Worm (Caenorhabditis elegans) whole organism, L4 larva: ENCODE data around the gene lury-1.

ENCODE experiments used
- D1046.2 ChIP-seq: fragments of 200-800 bp; sonication (Bioruptor generic); IDR thresholded peaks from 2 replicates; pipeline ENCODE4 v1.3.6; 2022; ENCODE audit warnings: missing genetic modification characterization, missing compliant biosample characterization
- F37D6.2 ChIP-seq: sonication (generic microtip); optimal IDR thresholded peaks from 2 replicates; lab custom pipeline; 2016; ENCODE audit warnings: mild to moderate bottlenecking, missing genetic modification characterization, missing compliant biosample characterization
- T20F7.1 ChIP-seq: fragments of 200-800 bp; sonication (Bioruptor generic); optimal IDR thresholded peaks from 2 replicates; lab custom pipeline; 2018; ENCODE audit warnings: mild to moderate bottlenecking, missing genetic modification characterization, missing compliant biosample characterization
- Y48G9A.11 ChIP-seq: fragments of 200-800 bp; sonication (Bioruptor generic); IDR thresholded peaks from 2 replicates; pipeline ENCODE4 v1.3.6; 2022; ENCODE audit warnings: missing genetic modification reagents, missing genetic modification characterization, missing compliant biosample characterization
- Y5F2A.4 ChIP-seq: fragments of 200-800 bp; sonication (Bioruptor generic); optimal IDR thresholded peaks from 2 replicates; lab custom pipeline; 2018; ENCODE audit warnings: mild to moderate bottlenecking, missing genetic modification characterization, missing compliant biosample characterization
- Y75B8A.6 ChIP-seq: fragments of 200-800 bp; sonication (Bioruptor generic); IDR thresholded peaks from 2 replicates; pipeline ENCODE4 v1.3.6; 2022; ENCODE audit warnings: missing genetic modification reagents, missing genetic modification characterization, missing compliant biosample characterization
- ZK337.2 ChIP-seq: fragments of 200-800 bp; sonication (Bioruptor generic); IDR thresholded peaks from 2 replicates; pipeline ENCODE4 v1.3.6; 2022; ENCODE audit warnings: missing genetic modification reagents, missing genetic modification characterization, missing compliant biosample characterization
- ZK546.5 ChIP-seq, 2 experiments: sonication (generic microtip); optimal IDR thresholded peaks; 2 replicates each; lab custom pipeline; 2017; ENCODE audit warnings: missing biosample characterization in 2 of 2, missing genetic modification characterization in 2 of 2
- aha-1 ChIP-seq: fragments of 150-350 bp; peaks from one replicate; lab custom pipeline; 2014; ENCODE audit warnings: missing biosample characterization, missing genetic modification characterization
- attf-4 ChIP-seq: sonication (generic microtip); optimal IDR thresholded peaks from 3 replicates; lab custom pipeline; 2017; ENCODE audit warnings: missing biosample characterization, missing genetic modification characterization
- ceh-44 ChIP-seq: fragments of 200-800 bp; sonication (Bioruptor generic); IDR thresholded peaks from 2 replicates; pipeline ENCODE4 v1.3.6; 2022; ENCODE audit warnings: missing genetic modification reagents, missing genetic modification characterization, missing compliant biosample characterization
- ceh-62 ChIP-seq: sonication (generic microtip); optimal IDR thresholded peaks from 2 replicates; lab custom pipeline; 2017; ENCODE audit warnings: missing biosample characterization, missing genetic modification characterization
- egl-27 ChIP-seq: sonication (generic microtip); optimal IDR thresholded peaks from 3 replicates; lab custom pipeline; 2017; ENCODE audit warnings: missing biosample characterization, missing genetic modification reagents, missing genetic modification characterization
- fos-1 ChIP-seq: fragments of 150-350 bp; optimal IDR thresholded peaks from 2 replicates; lab custom pipeline; 2014; ENCODE audit warnings: missing biosample characterization, missing genetic modification characterization
- hif-1 ChIP-seq, 2 experiments: sonication (generic microtip); optimal IDR thresholded peaks; 2 replicates each; lab custom pipeline; 2016 to 2017; ENCODE audit warnings: missing compliant biosample characterization in 2 of 2, missing genetic modification characterization in 2 of 2, missing genetic modification reagents in 2 of 2, missing genotype in 2 of 2, mild to moderate bottlenecking in 1 of 2
- lin-1 ChIP-seq: fragments of 200-800 bp; sonication (Bioruptor generic); IDR thresholded peaks from 2 replicates; pipeline ENCODE4 v1.3.6; 2022; ENCODE audit warnings: missing genetic modification reagents, missing genetic modification characterization, missing compliant biosample characterization
- madf-5 ChIP-seq, 2 experiments: fragments of 200-800 bp; sonication (Bioruptor generic); IDR thresholded peaks; 2 replicates each; pipeline ENCODE4 v1.3.6; 2022; ENCODE audit warnings: missing compliant biosample characterization in 2 of 2, missing genetic modification characterization in 2 of 2
- mdt-29 ChIP-seq: fragments of 200-800 bp; sonication (Bioruptor generic); IDR thresholded peaks from 2 replicates; pipeline ENCODE4 v1.3.6; 2022; ENCODE audit warnings: missing genetic modification reagents, missing genetic modification characterization, missing compliant biosample characterization
- mxl-3 ChIP-seq: fragments of 200-800 bp; sonication (Bioruptor generic); optimal IDR thresholded peaks from 2 replicates; lab custom pipeline; 2018; ENCODE audit warnings: mild to moderate bottlenecking, missing genetic modification characterization, missing compliant biosample characterization
- nhr-25 ChIP-seq: sonication (generic microtip); optimal IDR thresholded peaks from 2 replicates; lab custom pipeline; 2017; ENCODE audit warnings: missing genetic modification characterization, mild to moderate bottlenecking, missing compliant biosample characterization, antibody characterized with exemption, moderate library complexity, borderline replicate concordance; ENCODE audit not compliant: insufficient read depth
- nhr-28 ChIP-seq: fragments of 150-350 bp; optimal IDR thresholded peaks from 2 replicates; lab custom pipeline; 2014; ENCODE audit warnings: missing biosample characterization, missing genetic modification characterization
- nhr-76 ChIP-seq: fragments of 150-350 bp; optimal IDR thresholded peaks from 2 replicates; lab custom pipeline; 2014; ENCODE audit warnings: missing biosample characterization, missing genetic modification characterization
- pha-4 ChIP-seq, 2 experiments: fragments of 150-350 bp in 1 of 2; fragments of 200-800 bp in 1 of 2; sonication (Bioruptor generic) in 1 of 2; IDR thresholded peaks in 1 of 2; optimal IDR thresholded peaks in 1 of 2; 2 replicates each; pipeline versions ENCODE4 v1.3.6 to Lab custom; 2014 to 2022; ENCODE audit warnings: missing genetic modification characterization in 2 of 2, missing genetic modification reagents in 2 of 2, missing biosample characterization in 1 of 2, missing compliant biosample characterization in 1 of 2
- pqm-1 ChIP-seq: sonication (generic microtip); optimal IDR thresholded peaks from 2 replicates; lab custom pipeline; 2017; ENCODE audit warnings: missing biosample characterization, missing genetic modification characterization
- sdz-12 ChIP-seq: fragments of 200-800 bp; sonication (Bioruptor generic); optimal IDR thresholded peaks from 2 replicates; lab custom pipeline; 2018; ENCODE audit warnings: mild to moderate bottlenecking, missing genetic modification characterization, missing compliant biosample characterization
- set-16 ChIP-seq: fragments of 200-800 bp; sonication (Bioruptor generic); IDR thresholded peaks from 2 replicates; pipeline ENCODE4 v1.3.6; 2022; ENCODE audit warnings: missing genetic modification reagents, missing genetic modification characterization, missing compliant biosample characterization
- snpc-1.2 ChIP-seq: fragments of 200-800 bp; sonication (Bioruptor generic); IDR thresholded peaks from 2 replicates; pipeline ENCODE4 v1.3.6; 2022; ENCODE audit warnings: missing genetic modification reagents, missing genetic modification characterization, missing compliant biosample characterization
- snpc-4 ChIP-seq: fragments of 150-350 bp; optimal IDR thresholded peaks from 2 replicates; lab custom pipeline; 2014; ENCODE audit warnings: missing biosample characterization, missing genetic modification characterization
- unc-39 ChIP-seq: sonication (generic microtip); optimal IDR thresholded peaks from 2 replicates; lab custom pipeline; 2017; ENCODE audit warnings: missing biosample characterization, missing genetic modification characterization
- vab-7 ChIP-seq: fragments of 200-800 bp; sonication (Bioruptor generic); IDR thresholded peaks from 2 replicates; pipeline ENCODE4 v1.3.6; 2022; ENCODE audit warnings: missing genetic modification reagents, missing genetic modification characterization, missing compliant biosample characterization
- zag-1 ChIP-seq: fragments of 150-350 bp; optimal IDR thresholded peaks from 2 replicates; lab custom pipeline; 2014; ENCODE audit warnings: missing biosample characterization, missing genetic modification characterization
- zip-11 ChIP-seq: fragments of 200-800 bp; sonication (Bioruptor generic); IDR thresholded peaks from 2 replicates; pipeline ENCODE4 v1.3.6; 2022; ENCODE audit warnings: missing genetic modification characterization, missing compliant biosample characterization
- zip-2 ChIP-seq: fragments of 150-350 bp; optimal IDR thresholded peaks from 2 replicates; lab custom pipeline; 2014; ENCODE audit warnings: missing biosample characterization, missing genetic modification characterization
- ztf-11 ChIP-seq: fragments of 150-350 bp; optimal IDR thresholded peaks from 2 replicates; lab custom pipeline; 2014; ENCODE audit warnings: missing biosample characterization, missing genetic modification characterization

Gene lury-1

DNA sequence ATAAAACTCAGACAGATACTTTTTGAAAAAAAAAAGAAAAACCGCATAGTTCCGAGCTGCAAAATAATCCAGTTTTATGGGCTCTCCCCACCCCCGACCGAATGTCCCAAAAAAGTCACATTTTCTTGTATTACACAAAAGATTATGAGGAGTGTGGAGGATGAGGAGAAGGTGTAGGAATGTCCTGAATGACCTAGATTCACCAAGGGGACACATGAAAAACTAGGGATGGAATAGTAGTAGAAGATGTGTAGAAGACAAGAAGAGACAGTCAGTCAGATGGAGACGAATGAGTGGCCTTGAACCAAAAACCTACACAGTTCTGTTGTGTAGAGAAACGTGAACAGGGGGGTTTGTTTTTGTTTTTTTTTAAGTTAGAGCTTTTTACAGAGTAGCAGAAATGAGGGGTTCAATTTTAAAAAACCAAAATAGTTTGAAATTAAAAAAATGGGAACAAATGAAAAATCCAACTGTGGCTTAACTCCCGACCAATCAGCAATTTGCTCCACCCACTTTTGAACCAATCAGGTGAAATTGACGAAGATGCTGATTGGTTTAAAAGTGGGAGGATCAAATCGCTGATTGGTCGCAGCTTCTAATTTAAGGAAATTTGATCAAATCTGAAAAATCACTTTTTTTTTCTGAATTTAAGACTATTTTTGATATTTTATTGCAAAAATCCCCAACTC is 43.6 kb upstream of the lury-1 start:
- TF ChIP-seq D1046.2 (GFP tag; lab: Robert Waterston, UW) (no peak), nhr-28 (tag; lab: Kevin White, UChicago) (peak; percentile 34), nhr-25 (tag; lab: Kevin White, UChicago) (peak; percentile 60), aha-1 (tag; lab: Kevin White, UChicago) (peak; percentile 70)

- TF ChIP-seq mxl-3 (no peak), unc-39 (tag; lab: Kevin White, UChicago) (no peak), zip-11 (GFP tag; lab: Robert Waterston, UW) (no peak), zag-1 (no peak), ZK546.5 (tag; optimal IDR thresholded peaks at IDR 0.05; lab: Kevin White, UChicago) (no peak), sdz-12 (no peak), ztf-11 (tag; lab: Kevin White, UChicago) (no peak), lin-1 (GFP tag; lab: Robert Waterston, UW) (no peak), ZK337.2 (GFP tag; lab: Robert Waterston, UW) (no peak), zip-2 (tag; lab: Kevin White, UChicago) (no peak), pqm-1 (tag; lab: Kevin White, UChicago) (no peak), snpc-4 (tag; lab: Kevin White, UChicago) (no peak), vab-7 (GFP tag; lab: Robert Waterston, UW) (no peak), pha-4 (GFP tag; IDR thresholded peaks at IDR 0.05; lab: Robert Waterston, UW) (no peak), pha-4 (tag; optimal IDR thresholded peaks at IDR 0.05; lab: Kevin White, UChicago) (no peak), Y75B8A.6 (no peak), attf-4 (tag; lab: Kevin White, UChicago) (no peak)
These were observed 42.4 kb upstream of the lury-1 start for ce11 chrIII:12143792-12144191.

- TF ChIP-seq mdt-29 (GFP tag; lab: Robert Waterston, UW) (no peak), mxl-3 (no peak), Y5F2A.4 (no peak), D1046.2 (GFP tag; lab: Robert Waterston, UW) (no peak), pha-4 (GFP tag; IDR thresholded peaks at IDR 0.05; lab: Robert Waterston, UW) (0 out of 2 replicates have a peak, but pooled peaks have one; percentile 39), pha-4 (tag; optimal IDR thresholded peaks at IDR 0.05; lab: Kevin White, UChicago) (no peak), nhr-76 (tag; lab: Kevin White, UChicago) (no peak), T20F7.1 (GFP tag; lab: Kevin White, UChicago) (no peak), Y48G9A.11 (no peak), set-16 (peak; percentile 70), ceh-62 (tag; lab: Kevin White, UChicago) (no peak), ceh-44 (no peak), hif-1 (tag; optimal IDR thresholded peaks at IDR 0.05; lab: Kevin White, UChicago) (no peak)
These were observed 36.3 kb upstream of the lury-1 start for ce11 chrIII:12149958-12150357.

DNA sequence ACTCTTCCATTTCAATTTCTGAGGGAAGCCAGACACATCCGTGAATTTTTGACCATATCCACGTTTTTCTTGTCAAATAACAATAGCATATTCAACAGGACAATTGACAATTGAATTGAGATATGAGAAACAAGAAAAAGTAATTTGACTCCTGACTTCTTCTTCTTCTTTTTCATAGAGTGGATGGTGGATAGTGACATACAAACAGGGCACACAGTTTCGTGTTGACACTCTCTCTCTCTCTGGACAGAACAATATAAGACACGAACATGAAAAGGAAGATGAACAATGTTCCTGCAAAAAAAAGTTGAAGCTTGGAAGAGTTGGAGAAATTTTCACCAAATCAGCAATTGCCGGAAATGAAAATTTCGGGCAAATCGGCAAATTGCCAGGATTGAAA is 35.1 kb upstream of the lury-1 start:
- TF ChIP-seq egl-27 (tag; lab: Kevin White, UChicago) (no peak), snpc-1.2 (GFP tag; lab: Robert Waterston, UW) (no peak), mxl-3 (no peak), fos-1 (tag; lab: Kevin White, UChicago) (no peak), F37D6.2 (tag; lab: Kevin White, UChicago) (no peak), nhr-76 (tag; lab: Kevin White, UChicago) (no peak), madf-5 (GFP tag; IDR thresholded peaks at IDR 0.05; lab: Robert Waterston, UW) (no peak), ZK546.5 (tag; optimal IDR thresholded peaks at IDR 0.05; lab: Kevin White, UChicago) (no peak)
